Worm (Caenorhabditis elegans): ENCODE results near the gene Y116F11A.3.

The Y116F11A.3 gene

DNA sequence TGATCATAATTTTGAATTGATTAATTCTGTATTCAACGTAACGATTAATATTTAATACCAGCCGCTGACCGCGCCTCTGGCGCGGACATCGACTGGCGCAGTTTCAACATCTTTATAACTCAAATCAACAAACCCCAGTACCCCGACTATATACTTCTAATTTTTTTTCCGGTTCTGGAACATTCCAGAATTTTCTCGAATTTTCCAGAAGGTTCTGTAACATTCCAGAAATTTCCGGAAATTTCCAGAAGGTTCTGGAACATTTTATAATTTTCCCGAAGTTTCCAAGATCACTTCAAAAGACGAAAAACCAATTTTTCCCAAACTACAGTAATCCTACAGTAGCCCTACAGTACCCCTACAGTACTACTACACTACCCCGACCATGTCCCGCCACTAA is 50.4 kb downstream of the Y116F11A.3 start:
- no peak for TF ChIP-seq nhr-237 (tag; optimal IDR thresholded peaks at IDR 0.05)
- TF ChIP-seq gmeb-1 (tag; optimal IDR thresholded peaks at IDR 0.05), result no peak
- TF ChIP-seq aly-2 (tag; optimal IDR thresholded peaks at IDR 0.05), result no peak
- no peak for TF ChIP-seq lsy-2 (tag; optimal IDR thresholded peaks at IDR 0.05)
- no peak for TF ChIP-seq ZK546.5 (tag; optimal IDR thresholded peaks at IDR 0.05)
- TF ChIP-seq dmd-4 (tag; optimal IDR thresholded peaks at IDR 0.05), result no peak
- TF ChIP-seq nhr-6 (tag; optimal IDR thresholded peaks at IDR 0.05), result no peak
- no peak for TF ChIP-seq ceh-82 (tag; optimal IDR thresholded peaks at IDR 0.05)
- no peak for TF ChIP-seq sem-4 (tag; optimal IDR thresholded peaks at IDR 0.05)
- TF ChIP-seq elt-1 (tag; optimal IDR thresholded peaks at IDR 0.05), result no peak
- no peak for TF ChIP-seq nhr-11 (tag; optimal IDR thresholded peaks at IDR 0.05)
- no peak for TF ChIP-seq lin-11 (tag; optimal IDR thresholded peaks at IDR 0.05)
- TF ChIP-seq sma-3 (GFP tag; optimal IDR thresholded peaks at IDR 0.05), result no peak
- TF ChIP-seq snpc-4 (tag; optimal IDR thresholded peaks at IDR 0.05), result no peak
- no peak for TF ChIP-seq nhr-23 (tag; optimal IDR thresholded peaks at IDR 0.05)
- TF ChIP-seq blmp-1 (tag; optimal IDR thresholded peaks at IDR 0.05; ENCODE audit: insufficient read depth), result no peak
- TF ChIP-seq mab-5 (tag; optimal IDR thresholded peaks at IDR 0.05), result no peak

All from whole organism, L2 larva.